Fruit fly (Drosophila melanogaster) ovary, adult (tissue): Measurements from ENCODE around the gene CG7903.

Source experiments
- CG17801 ChIP-seq: fragments of 200-800 bp; optimal IDR thresholded peaks from 2 replicates; lab custom pipeline; 2019; ENCODE audit warnings: missing biosample characterization, mild to moderate bottlenecking, missing genetic modification characterization, moderate library complexity; ENCODE audit not compliant: partially characterized antibody

The CG7903 gene

dm6 chr3R:30012602-30013489 is 17.8 kb upstream of the CG7903 start:
- TF ChIP-seq CG17801 (GFP tag; lab: Kevin White, UChicago): no peak

DNA sequence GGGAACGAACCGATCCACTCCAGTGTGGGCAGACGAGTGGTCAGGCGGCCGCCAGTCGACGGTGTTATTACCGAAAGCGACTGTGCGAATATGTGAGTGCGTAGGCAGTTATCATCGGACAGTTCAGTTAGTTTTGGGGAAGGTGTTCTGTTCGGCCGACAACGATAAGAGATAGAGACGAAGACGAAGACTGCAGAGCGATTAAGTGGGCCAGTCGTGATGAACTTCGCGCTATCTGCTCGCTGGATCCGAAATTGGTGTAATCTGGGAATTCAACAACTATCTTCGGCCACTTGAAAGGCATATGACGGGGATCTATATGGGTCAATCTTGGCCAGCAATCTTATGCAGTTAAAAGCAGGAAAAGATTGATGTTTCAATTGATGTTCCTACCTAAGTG is 14.1 kb upstream of the CG7903 start, which contains the start of gene CG7912:
Gene CG7912, minus strand, starts transcription at position 17 of the 400 bp plus-strand sequence.
- TF ChIP-seq CG17801 (GFP tag; lab: Kevin White, UChicago): no peak

dm6 chr3R:30005332-30005979 is 10.4 kb upstream of the CG7903 start:
- TF ChIP-seq CG17801 (GFP tag; lab: Kevin White, UChicago): no peak

dm6 chr3R:30004648-30005047 is 9.6 kb upstream of the CG7903 start, which contains the start of the genes Nlp and Nph:
TSS of gene Nlp (plus strand) at chr3R:30004785.
TSS of gene Nph (minus strand) at chr3R:30004861.
- peak; percentile 59 for TF ChIP-seq CG17801 (GFP tag; lab: Kevin White, UChicago)

DNA sequence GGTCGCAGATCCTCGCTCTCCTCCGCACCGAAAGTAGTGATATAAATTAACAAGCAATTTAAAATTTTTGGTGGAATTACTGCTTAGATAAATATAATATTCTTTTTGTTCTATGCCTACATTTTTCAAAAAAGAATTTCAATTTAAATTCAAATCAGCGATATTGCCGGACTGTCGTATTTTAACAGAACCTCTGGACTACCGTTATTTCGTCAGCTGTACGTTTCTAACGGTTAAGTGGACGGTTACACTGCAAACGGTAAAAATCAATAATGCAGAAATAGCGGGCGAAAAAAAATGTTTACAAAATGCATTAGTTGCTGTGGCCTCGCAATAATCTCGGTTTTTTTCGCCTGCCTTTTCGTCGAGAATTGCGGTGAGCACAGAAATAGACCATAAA is 5.3 kb upstream of the CG7903 start, which contains the start of gene Tace:
Gene Tace, plus strand, starts transcription at position 245 of the 400 bp plus-strand sequence.
- TF ChIP-seq CG17801 (GFP tag; lab: Kevin White, UChicago): no peak

DNA sequence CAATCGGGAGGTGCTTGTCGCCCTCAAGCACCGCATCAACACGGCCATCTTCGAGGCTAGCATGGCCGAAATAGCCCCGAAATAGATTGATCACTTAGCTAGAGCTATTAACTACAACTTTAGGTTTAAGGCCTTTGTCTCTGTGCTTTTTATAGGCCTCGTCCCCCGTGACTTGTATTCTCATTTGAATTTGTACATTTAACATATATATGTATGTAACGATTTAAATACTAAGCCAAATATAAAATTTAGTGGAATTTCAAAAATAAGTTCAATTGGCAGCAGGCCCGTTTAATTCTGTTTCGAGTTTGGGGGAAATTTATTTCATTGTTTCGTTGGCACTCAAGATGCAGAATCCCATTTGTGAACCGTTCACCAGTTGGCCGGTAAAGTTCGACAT is 4.5 kb upstream of the CG7903 start, which contains the start of gene CG34298:
Gene CG34298, plus strand, starts transcription at position 301 of the 400 bp plus-strand sequence.
- TF ChIP-seq CG17801 (GFP tag; lab: Kevin White, UChicago): no peak

DNA sequence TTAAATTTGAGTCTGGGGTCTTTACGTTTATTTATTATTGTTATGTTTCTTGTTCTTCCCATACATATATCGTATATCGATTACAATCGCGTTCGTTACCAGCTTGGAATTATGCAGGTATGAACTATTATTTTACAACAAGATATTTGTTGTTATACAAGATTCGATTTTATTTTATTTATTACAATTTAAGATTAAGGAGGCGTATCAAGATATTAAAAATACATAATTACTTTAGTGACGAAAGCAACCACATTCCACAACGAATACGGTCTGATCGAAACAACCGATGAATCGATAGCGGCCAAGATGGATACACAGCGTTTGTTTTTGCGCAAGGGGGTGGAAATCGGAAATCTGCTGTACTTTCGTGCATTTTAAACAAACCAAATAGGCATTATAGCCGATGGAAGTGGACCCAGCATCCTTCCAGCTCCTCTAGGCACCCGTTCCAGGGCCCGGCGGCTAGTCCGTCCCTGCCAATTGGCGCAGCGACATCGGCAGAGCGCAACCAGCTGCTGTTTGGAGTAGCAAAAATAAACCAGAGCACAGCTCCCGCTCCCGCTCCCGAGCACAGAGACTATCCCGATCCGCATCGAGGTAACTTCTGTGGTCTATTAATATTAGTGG is 2.7 kb upstream of the CG7903 start, which contains the start of the genes CG15525 and CG11504:
Gene CG15525, minus strand, starts transcription at position 70 of the 630 bp plus-strand sequence.
Gene CG11504, plus strand, starts transcription at position 294 of the 630 bp plus-strand sequence.
- peak; percentile 36 for TF ChIP-seq CG17801 (GFP tag; lab: Kevin White, UChicago)

DNA sequence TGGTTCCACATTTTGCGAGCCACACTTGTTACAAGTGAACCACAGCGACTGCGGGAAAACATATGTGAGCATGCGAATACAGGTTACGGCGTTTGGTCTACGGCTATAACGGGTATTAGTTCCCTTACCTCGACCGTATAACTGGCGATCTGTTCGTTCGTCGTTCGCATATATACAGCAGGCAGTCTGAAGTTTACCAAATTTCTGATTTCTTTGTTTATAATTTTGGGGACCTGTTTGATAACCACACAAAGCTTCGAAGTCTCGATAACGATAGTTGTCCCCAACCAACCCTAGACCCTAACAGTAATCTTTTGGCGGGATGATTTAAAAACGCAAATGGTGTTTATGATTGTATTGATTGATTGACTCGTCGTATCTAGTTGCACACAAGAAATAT is 1.9 kb downstream of the CG7903 start, which contains the start of gene Acph-1:
Gene Acph-1, minus strand, starts transcription at position 278 of the 400 bp plus-strand sequence.
- no peak for TF ChIP-seq CG17801 (GFP tag; lab: Kevin White, UChicago)

DNA sequence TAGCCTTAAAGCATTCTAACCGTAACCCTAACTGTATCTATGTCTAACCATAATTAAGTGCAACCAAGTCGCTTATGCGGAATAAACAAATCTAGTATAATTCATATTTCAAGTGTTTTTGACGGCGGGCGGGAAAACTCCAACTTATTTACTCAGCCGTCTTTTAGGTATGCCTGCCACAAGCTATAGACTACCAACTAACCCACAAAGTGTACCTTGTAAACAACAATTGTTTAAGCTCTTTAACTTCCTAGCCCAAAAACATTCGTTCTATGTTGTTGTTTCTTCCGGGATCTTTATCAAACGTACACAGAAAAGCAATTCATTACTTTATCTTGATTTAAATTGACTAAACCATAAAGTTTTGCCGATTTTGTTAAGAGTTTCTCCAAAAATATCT is 4.3 kb downstream of the CG7903 start:
- no peak for TF ChIP-seq CG17801 (GFP tag; lab: Kevin White, UChicago)

DNA sequence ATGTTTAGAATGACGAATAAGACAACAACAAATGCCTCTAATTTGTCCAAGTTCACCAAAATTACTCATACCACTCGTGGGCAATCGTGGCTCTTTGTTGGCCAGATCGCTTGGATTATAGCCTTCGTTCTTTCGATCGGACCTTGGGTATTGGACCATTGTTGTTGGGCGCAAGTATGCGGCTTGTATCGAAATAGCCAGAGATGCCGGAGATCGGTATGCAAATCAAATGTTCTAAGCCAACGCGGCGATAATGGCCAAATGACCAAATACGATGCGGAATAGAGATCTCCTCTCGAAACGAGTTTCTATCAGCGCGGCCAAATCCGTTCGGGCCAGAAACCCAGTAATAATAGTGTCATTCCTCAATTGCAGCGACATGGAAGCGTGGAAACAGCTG is 9.8 kb downstream of the CG7903 start:
- no peak for TF ChIP-seq CG17801 (GFP tag; lab: Kevin White, UChicago)

dm6 chr3R:29983886-29984285 is 11.1 kb downstream of the CG7903 start:
- TF ChIP-seq CG17801 (GFP tag; lab: Kevin White, UChicago): no peak

- TF ChIP-seq CG17801 (GFP tag; lab: Kevin White, UChicago): no peak
These were observed 11.9 kb downstream of the CG7903 start, which contains the start of gene CG7896 for dm6 chr3R:29983073-29983544. TSS of gene CG7896 (plus strand) at chr3R:29983426.

DNA sequence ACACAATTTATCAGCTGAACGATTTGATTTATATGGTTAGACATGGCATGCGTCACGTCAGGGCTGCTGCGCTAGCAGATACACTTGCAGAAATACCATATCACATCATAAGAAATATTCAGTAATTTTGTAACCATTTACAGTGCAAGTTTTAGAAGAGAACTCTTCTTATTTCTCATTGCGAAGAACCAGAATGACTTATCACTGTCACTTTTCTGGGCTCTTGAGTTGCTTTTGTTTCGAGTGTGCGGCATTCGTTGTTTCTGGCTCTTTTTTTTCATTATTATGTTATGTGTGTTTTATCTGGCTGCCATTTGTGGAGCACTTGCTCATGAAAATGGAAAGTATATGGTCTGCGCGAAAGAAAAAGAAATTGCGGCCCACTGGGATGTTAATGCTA is 13.0 kb downstream of the CG7903 start:
- TF ChIP-seq CG17801 (GFP tag; lab: Kevin White, UChicago): no peak

DNA sequence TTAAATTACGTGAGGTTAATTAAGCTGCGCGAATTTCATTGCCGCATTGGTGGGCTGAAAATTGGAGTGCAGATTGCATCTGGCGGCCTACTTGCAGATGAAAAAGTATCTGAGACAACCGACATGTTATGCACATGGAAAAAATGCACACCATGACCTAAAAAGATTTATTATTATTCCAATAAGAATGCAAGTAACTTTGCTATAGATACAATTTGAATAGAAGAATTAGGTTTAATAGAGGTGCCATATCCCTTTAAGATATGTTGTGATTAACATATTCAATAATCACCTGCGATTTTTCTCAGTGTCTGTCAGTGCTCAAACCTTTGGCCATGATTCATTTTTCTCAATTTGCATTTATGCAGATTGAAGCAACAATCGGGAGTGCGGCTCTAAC is 13.6 kb downstream of the CG7903 start:
- no peak for TF ChIP-seq CG17801 (GFP tag; lab: Kevin White, UChicago)
